Worm (Caenorhabditis elegans) whole organism, early embryonic: ENCODE measurements around the gene C31H1.5.

Experiments
- F13C5.2 ChIP-seq: sonication (generic microtip); optimal IDR thresholded peaks from 2 replicates; lab custom pipeline; 2017; ENCODE audit warnings: mild to moderate bottlenecking, missing genetic modification characterization, inconsistent platforms, missing compliant biosample characterization
- aly-1 ChIP-seq: sonication (generic microtip); optimal IDR thresholded peaks from 2 replicates; lab custom pipeline; 2016; ENCODE audit warnings: missing genetic modification characterization, missing compliant biosample characterization
- ama-1 ChIP-seq: fragments of 150-350 bp; optimal IDR thresholded peaks from 2 replicates; lab custom pipeline; 2014
- flt-1 ChIP-seq: fragments of 200-800 bp; sonication (Bioruptor generic); IDR thresholded peaks from 2 replicates; pipeline ENCODE4 v1.3.6; 2022; ENCODE audit warnings: missing genetic modification characterization, missing compliant biosample characterization
- hnd-1 ChIP-seq: sonication (generic microtip); optimal IDR thresholded peaks from 2 replicates; lab custom pipeline; 2016; ENCODE audit warnings: missing genetic modification characterization, missing compliant biosample characterization
- tbx-11 ChIP-seq: fragments of 200-800 bp; sonication (Bioruptor generic); IDR thresholded peaks from 2 replicates; pipeline ENCODE4 v1.3.6; 2022; ENCODE audit warnings: missing genetic modification characterization, missing compliant biosample characterization

DNA sequence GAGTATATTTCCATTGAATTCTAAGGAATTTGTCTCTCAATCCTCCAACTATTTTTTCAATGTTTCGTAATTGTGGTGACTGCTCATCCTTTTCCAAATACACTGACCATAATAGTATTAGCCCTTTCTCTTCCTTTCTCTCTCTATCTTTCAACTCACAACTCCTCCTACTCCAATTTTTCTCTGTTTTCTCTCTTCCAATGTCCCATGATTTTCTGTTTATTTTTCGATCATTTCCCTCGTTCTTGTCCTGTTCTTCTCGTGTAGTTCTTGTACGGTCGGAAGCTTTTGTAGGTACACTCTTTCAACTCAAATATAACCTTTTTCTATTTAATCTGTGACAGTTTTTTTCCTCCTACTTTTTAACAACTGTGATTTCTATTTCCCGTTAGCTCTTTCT, 25.4 kb upstream of the C31H1.5 start:
- TF ChIP-seq ama-1 (lab: Kevin White, UChicago) (no peak), F13C5.2 (no peak), aly-1 (tag; lab: Kevin White, UChicago) (no peak), tbx-11 (GFP tag; lab: Robert Waterston, UW) (no peak), flt-1 (GFP tag; lab: Robert Waterston, UW) (no peak), hnd-1 (tag; lab: Kevin White, UChicago) (no peak)
